Worm (Caenorhabditis elegans) whole organism, L2 larva: Measurements from ENCODE around the gene Y70G10A.4.
"Not testable (repeated sequence)": the region's sequence is repeated elsewhere in the genome, so short reads cannot be mapped to it uniquely, and the experiment has no call there.

Experiments
- C34F6.9 ChIP-seq: fragments of 150-350 bp; optimal IDR thresholded peaks from 2 replicates; lab custom pipeline; 2014; ENCODE audit warnings: missing biosample characterization, missing genetic modification characterization
- F13H6.1 ChIP-seq: sonication (generic microtip); optimal IDR thresholded peaks from 2 replicates; lab custom pipeline; 2016; ENCODE audit warnings: missing genetic modification characterization, missing compliant biosample characterization
- R02D3.7 ChIP-seq: fragments of 150-350 bp; optimal IDR thresholded peaks from 2 replicates; lab custom pipeline; 2014; ENCODE audit warnings: missing biosample characterization, missing genetic modification characterization
- Y55F3AM.14 ChIP-seq: fragments of 200-800 bp; sonication (Bioruptor generic); optimal IDR thresholded peaks from 2 replicates; lab custom pipeline; 2018; ENCODE audit warnings: mild to moderate bottlenecking, missing genetic modification characterization, missing compliant biosample characterization
- ZK546.5 ChIP-seq: sonication (generic microtip); optimal IDR thresholded peaks from 2 replicates; lab custom pipeline; 2017; ENCODE audit warnings: missing biosample characterization, missing genetic modification characterization
- alr-1 ChIP-seq: fragments of 150-350 bp; optimal IDR thresholded peaks from 2 replicates; lab custom pipeline; 2014; ENCODE audit warnings: missing biosample characterization, missing genetic modification characterization
- aly-2 ChIP-seq: fragments of 150-350 bp; optimal IDR thresholded peaks from 2 replicates; lab custom pipeline; 2014; ENCODE audit warnings: missing biosample characterization, missing genetic modification characterization
- ama-1 ChIP-seq: fragments of 150-350 bp; optimal IDR thresholded peaks from 2 replicates; lab custom pipeline; 2018; ENCODE audit warnings: inconsistent platforms
- ceh-82 ChIP-seq: fragments of 150-350 bp; optimal IDR thresholded peaks from 2 replicates; lab custom pipeline; 2014; ENCODE audit warnings: missing biosample characterization, missing genetic modification characterization
- crh-2 ChIP-seq: sonication (generic microtip); optimal IDR thresholded peaks from 2 replicates; lab custom pipeline; 2017; ENCODE audit warnings: missing biosample characterization, missing genetic modification characterization
- dmd-4 ChIP-seq: sonication (generic microtip); optimal IDR thresholded peaks from 2 replicates; lab custom pipeline; 2017; ENCODE audit warnings: missing biosample characterization, missing genetic modification characterization
- elt-1 ChIP-seq: fragments of 150-350 bp; optimal IDR thresholded peaks from 2 replicates; lab custom pipeline; 2014; ENCODE audit warnings: missing biosample characterization, missing genetic modification characterization
- elt-3 ChIP-seq: sonication (generic microtip); optimal IDR thresholded peaks from 2 replicates; lab custom pipeline; 2017; ENCODE audit warnings: missing biosample characterization, missing genetic modification characterization
- fos-1 ChIP-seq: fragments of 150-350 bp; optimal IDR thresholded peaks from 2 replicates; lab custom pipeline; 2014; ENCODE audit warnings: missing biosample characterization, missing genetic modification characterization
- gmeb-1 ChIP-seq: fragments of 150-350 bp; optimal IDR thresholded peaks from 2 replicates; lab custom pipeline; 2014; ENCODE audit warnings: missing biosample characterization, missing genetic modification characterization
- lin-11 ChIP-seq: fragments of 150-350 bp; sonication (generic microtip); optimal IDR thresholded peaks from 2 replicates; lab custom pipeline; 2014; ENCODE audit warnings: missing biosample characterization, missing genetic modification characterization, inconsistent platforms, mixed read lengths
- lin-13 ChIP-seq: fragments of 150-350 bp; optimal IDR thresholded peaks from 2 replicates; lab custom pipeline; 2014; ENCODE audit warnings: missing biosample characterization, missing genetic modification reagents, missing genetic modification characterization
- lin-39 ChIP-seq: fragments of 150-350 bp; optimal IDR thresholded peaks from 2 replicates; lab custom pipeline; 2014; ENCODE audit warnings: missing biosample characterization, missing genetic modification reagents, missing genetic modification characterization
- lsy-2 ChIP-seq, 2 experiments: fragments of 150-350 bp in 1 of 2; sonication (generic microtip) in 1 of 2; optimal IDR thresholded peaks; 2 replicates each; lab custom pipeline; 2014 to 2017; ENCODE audit warnings: missing biosample characterization in 2 of 2, missing genetic modification characterization in 2 of 2
- mab-5 ChIP-seq: fragments of 150-350 bp; optimal IDR thresholded peaks from 2 replicates; lab custom pipeline; 2014; ENCODE audit warnings: missing biosample characterization, missing genetic modification characterization
- mbf-1 ChIP-seq: sonication (generic microtip); optimal IDR thresholded peaks from 2 replicates; lab custom pipeline; 2017; ENCODE audit warnings: missing biosample characterization, missing genetic modification characterization
- nhr-11 ChIP-seq: fragments of 150-350 bp; optimal IDR thresholded peaks from 2 replicates; lab custom pipeline; 2014; ENCODE audit warnings: missing biosample characterization, missing genetic modification characterization
- nhr-129 ChIP-seq: fragments of 150-350 bp; optimal IDR thresholded peaks from 2 replicates; lab custom pipeline; 2014; ENCODE audit warnings: missing biosample characterization, missing genetic modification characterization
- nhr-21 ChIP-seq: fragments of 150-350 bp; optimal IDR thresholded peaks from 2 replicates; lab custom pipeline; 2014; ENCODE audit warnings: missing biosample characterization, missing genetic modification characterization
- nhr-23 ChIP-seq: fragments of 150-350 bp; optimal IDR thresholded peaks from 2 replicates; lab custom pipeline; 2014; ENCODE audit warnings: missing biosample characterization, missing genetic modification reagents, missing genetic modification characterization
- nhr-237 ChIP-seq: fragments of 150-350 bp; optimal IDR thresholded peaks from 2 replicates; lab custom pipeline; 2014; ENCODE audit warnings: missing biosample characterization, missing genetic modification characterization
- nhr-6 ChIP-seq: fragments of 150-350 bp; optimal IDR thresholded peaks from 2 replicates; lab custom pipeline; 2014; ENCODE audit warnings: missing biosample characterization, missing genetic modification characterization
- nhr-77 ChIP-seq: fragments of 150-350 bp; optimal IDR thresholded peaks from 2 replicates; lab custom pipeline; 2014; ENCODE audit warnings: missing biosample characterization, missing genetic modification characterization
- peb-1 ChIP-seq: fragments of 150-350 bp; optimal IDR thresholded peaks from 2 replicates; lab custom pipeline; 2014; ENCODE audit warnings: missing biosample characterization, missing genetic modification characterization
- skn-1 ChIP-seq: sonication (generic microtip); optimal IDR thresholded peaks from 2 replicates; lab custom pipeline; 2017; ENCODE audit warnings: missing biosample characterization, missing genetic modification characterization
- sma-9 ChIP-seq, 2 experiments: fragments of 150-350 bp in 1 of 2; sonication (generic microtip) in 1 of 2; optimal IDR thresholded peaks; 2 replicates each; lab custom pipeline; 2014 to 2016; ENCODE audit warnings: missing genetic modification characterization in 2 of 2, mild to moderate bottlenecking in 1 of 2, missing biosample characterization in 1 of 2, missing compliant biosample characterization in 1 of 2, missing genetic modification reagents in 1 of 2, moderate library complexity in 1 of 2
- snpc-4 ChIP-seq: fragments of 150-350 bp; optimal IDR thresholded peaks from 2 replicates; lab custom pipeline; 2014; ENCODE audit warnings: missing biosample characterization, missing genetic modification characterization
- unc-39 ChIP-seq: fragments of 150-350 bp; optimal IDR thresholded peaks from 2 replicates; lab custom pipeline; 2014; ENCODE audit warnings: missing biosample characterization, missing genetic modification characterization
- unc-55 ChIP-seq: fragments of 150-350 bp; sonication (generic microtip); optimal IDR thresholded peaks from 3 replicates; lab custom pipeline; 2014; ENCODE audit warnings: missing biosample characterization, missing genetic modification reagents, missing genetic modification characterization
- unc-62 ChIP-seq: fragments of 150-350 bp; optimal IDR thresholded peaks from 2 replicates; lab custom pipeline; 2014; ENCODE audit warnings: missing biosample characterization, missing genetic modification reagents, missing genetic modification characterization
- ztf-1 ChIP-seq: fragments of 200-800 bp; sonication (Bioruptor generic); conservative IDR thresholded peaks from 2 replicates; pipeline ENCODE4 v1.3.6; 2022; ENCODE audit warnings: missing genetic modification characterization, missing compliant biosample characterization
- ztf-11 ChIP-seq: sonication (generic microtip); optimal IDR thresholded peaks from 2 replicates; lab custom pipeline; 2017; ENCODE audit warnings: missing biosample characterization, missing genetic modification characterization
- ztf-4 ChIP-seq: fragments of 150-350 bp; optimal IDR thresholded peaks from 2 replicates; lab custom pipeline; 2014; ENCODE audit warnings: missing biosample characterization, missing genetic modification characterization

The Y70G10A.4 gene

DNA sequence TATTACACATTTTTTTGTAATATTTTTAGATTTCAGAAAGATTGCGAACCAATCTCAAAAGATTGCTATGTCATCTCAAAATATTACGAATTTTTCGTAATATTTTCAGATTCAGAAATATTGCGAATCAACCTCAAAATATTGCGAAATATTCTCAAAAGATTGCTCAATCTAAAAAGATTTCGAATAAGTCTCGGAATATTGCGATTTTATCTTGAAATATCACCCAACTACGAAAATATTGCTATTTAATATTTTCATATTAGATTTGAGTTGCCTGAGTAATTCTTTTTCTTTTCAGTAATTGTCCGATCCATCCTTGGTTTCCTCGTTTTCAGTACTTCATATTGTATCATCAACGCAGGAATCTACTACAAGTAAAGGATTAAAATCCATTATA is at the start of gene Y70G10A.4:
Y70G10A.4 (plus strand) TSS at position 301 of the 400 bp plus-strand sequence.
- not testable (repeated sequence) for TF ChIP-seq lsy-2 (tag; optimal IDR thresholded peaks at IDR 0.05; lab: Kevin White, UChicago); elt-1 (tag; lab: Kevin White, UChicago); dmd-4 (tag; lab: Kevin White, UChicago)

DNA sequence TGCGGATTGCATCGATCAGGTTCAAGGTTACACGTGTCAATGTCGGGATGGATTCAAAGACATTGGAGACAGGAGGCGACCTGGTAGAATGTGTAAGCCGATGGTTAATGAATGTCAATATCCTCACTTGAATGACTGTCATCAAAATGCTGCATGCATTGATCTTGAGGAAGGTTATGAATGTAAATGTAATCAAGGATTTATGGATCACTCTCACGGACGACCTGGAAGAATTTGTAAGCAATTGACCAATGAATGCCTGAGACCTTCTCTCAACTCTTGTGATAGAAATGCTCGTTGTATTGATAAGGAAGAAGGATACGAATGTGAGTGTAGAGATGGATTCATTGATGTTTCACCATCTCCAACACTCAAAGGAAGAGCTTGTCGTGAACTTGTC is 43.9 kb upstream of the Y70G10A.4 start:
- TF ChIP-seq nhr-129 (tag; lab: Kevin White, UChicago), result no peak
- TF ChIP-seq alr-1 (tag; lab: Kevin White, UChicago), result no peak
- no peak for TF ChIP-seq R02D3.7 (tag; lab: Kevin White, UChicago)
- no peak for TF ChIP-seq mbf-1 (tag; lab: Kevin White, UChicago)
- TF ChIP-seq peb-1, result no peak
- no peak for TF ChIP-seq nhr-237
- TF ChIP-seq ceh-82 (tag; lab: Kevin White, UChicago), result no peak
- no peak for TF ChIP-seq nhr-21 (tag; lab: Kevin White, UChicago)
- no peak for TF ChIP-seq elt-3 (tag; lab: Kevin White, UChicago)
- no peak for TF ChIP-seq sma-9 (GFP tag; optimal IDR thresholded peaks at IDR 0.05; lab: Kevin White, UChicago)
- TF ChIP-seq sma-9 (tag; optimal IDR thresholded peaks at IDR 0.05; lab: Kevin White, UChicago), result no peak
- TF ChIP-seq unc-39 (tag; lab: Kevin White, UChicago), result no peak
- TF ChIP-seq fos-1 (tag; lab: Kevin White, UChicago), result no peak
- no peak for TF ChIP-seq ztf-4 (tag; lab: Kevin White, UChicago)
- TF ChIP-seq Y55F3AM.14 (GFP tag; lab: Kevin White, UChicago), result no peak
- TF ChIP-seq lin-39, result no peak
- TF ChIP-seq F13H6.1, result no peak
- TF ChIP-seq unc-62 (GFP tag; lab: Kevin White, UChicago), result no peak
- no peak for TF ChIP-seq elt-1 (tag; lab: Kevin White, UChicago)

ce11 chrIII:10178552-10178951 is 43.4 kb upstream of the Y70G10A.4 start:
- TF ChIP-seq skn-1 (tag; lab: Kevin White, UChicago) (no peak), mbf-1 (tag; lab: Kevin White, UChicago) (no peak), nhr-6 (tag; lab: Kevin White, UChicago) (no peak)

ce11 chrIII:10179444-10179843 is 42.5 kb upstream of the Y70G10A.4 start:
- TF ChIP-seq Y55F3AM.14 (GFP tag; lab: Kevin White, UChicago), result no peak
- no peak for TF ChIP-seq ceh-82 (tag; lab: Kevin White, UChicago)
- TF ChIP-seq unc-39 (tag; lab: Kevin White, UChicago), result no peak
- no peak for TF ChIP-seq gmeb-1 (tag; lab: Kevin White, UChicago)
- no peak for TF ChIP-seq aly-2 (tag; lab: Kevin White, UChicago)
- no peak for TF ChIP-seq lin-11 (tag; lab: Kevin White, UChicago)
- TF ChIP-seq mbf-1 (tag; lab: Kevin White, UChicago), result no peak
- no peak for TF ChIP-seq peb-1
- no peak for TF ChIP-seq ama-1
- TF ChIP-seq nhr-77 (tag; lab: Kevin White, UChicago), result no peak
- TF ChIP-seq ztf-1 (GFP tag; lab: Robert Waterston, UW), result no peak
- TF ChIP-seq ztf-11, result no peak
- no peak for TF ChIP-seq dmd-4 (tag; lab: Kevin White, UChicago)
- TF ChIP-seq C34F6.9 (tag; lab: Kevin White, UChicago), result no peak
- no peak for TF ChIP-seq elt-1 (tag; lab: Kevin White, UChicago)
- TF ChIP-seq lsy-2 (tag; optimal IDR thresholded peaks at IDR 0.05; lab: Kevin White, UChicago), result no peak
- TF ChIP-seq nhr-11 (tag; lab: Kevin White, UChicago), result no peak

- no peak for TF ChIP-seq lin-39
- TF ChIP-seq lin-13 (GFP tag; lab: Kevin White, UChicago), result no peak
- TF ChIP-seq elt-3 (tag; lab: Kevin White, UChicago), result no peak
Measured at ce11 chrIII:10181868-10182267, 40.1 kb upstream of the Y70G10A.4 start.

DNA sequence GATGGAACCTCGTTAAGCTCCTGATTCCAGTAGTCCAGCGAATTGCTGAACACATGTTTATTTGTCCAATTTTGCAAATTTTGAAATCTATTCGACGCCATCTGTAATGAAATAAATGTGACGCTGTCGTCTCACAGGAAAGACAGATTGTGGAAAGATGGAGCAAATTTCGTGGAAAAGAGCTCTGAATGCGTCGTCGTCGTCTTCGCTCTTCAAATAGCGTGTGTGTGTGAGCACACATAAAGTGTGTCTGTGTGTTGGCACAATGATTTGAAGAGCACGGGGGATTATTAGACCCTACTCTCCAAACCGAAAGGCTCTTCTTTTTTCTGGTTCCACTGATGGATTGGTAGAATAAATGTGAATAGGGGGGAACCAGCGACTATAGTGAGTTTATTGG is 35.8 kb upstream of the Y70G10A.4 start, which contains the start of gene unc-47:
unc-47 (minus strand) TSS at position 101 of the 400 bp plus-strand sequence.
- TF ChIP-seq peb-1 (no peak), ceh-82 (tag; lab: Kevin White, UChicago) (no peak), nhr-23 (tag; lab: Kevin White, UChicago) (no peak), snpc-4 (tag; lab: Kevin White, UChicago) (no peak), ztf-11 (no peak), nhr-237 (no peak), mab-5 (no peak), elt-1 (tag; lab: Kevin White, UChicago) (no peak), nhr-129 (tag; lab: Kevin White, UChicago) (no peak), ztf-4 (tag; lab: Kevin White, UChicago) (no peak), unc-55 (no peak), mbf-1 (tag; lab: Kevin White, UChicago) (no peak), nhr-11 (tag; lab: Kevin White, UChicago) (no peak), ZK546.5 (no peak), lin-11 (tag; lab: Kevin White, UChicago) (no peak), fos-1 (tag; lab: Kevin White, UChicago) (no peak), crh-2 (tag; lab: Kevin White, UChicago) (no peak), dmd-4 (tag; lab: Kevin White, UChicago) (no peak)
